Fruit fly (Drosophila melanogaster): ENCODE results near the gene S.

- TF ChIP-seq insv (GFP tag; optimal IDR thresholded peaks at IDR 0.05) (no peak), Dfd (GFP tag; optimal IDR thresholded peaks at IDR 0.05) (no peak), CG6654 (GFP tag; optimal IDR thresholded peaks at IDR 0.05) (no peak), trh (GFP tag; optimal IDR thresholded peaks at IDR 0.05) (no peak), run (tag; optimal IDR thresholded peaks at IDR 0.05) (no peak), h (optimal IDR thresholded peaks at IDR 0.05) (no peak)
These were observed 12.6 kb downstream of the S start for dm6 chr2L:1065038-1065437.
